Worm (Caenorhabditis elegans): ENCODE measurements around the gene cki-2.

ce11 chrII:7845571-7846236 lies 29.4 kb downstream of the cki-2 start, which contains the start of gene T09A5.4:
- no peak for TF ChIP-seq ceh-82 (tag; optimal IDR thresholded peaks at IDR 0.05)
- TF ChIP-seq nhr-25 (tag; optimal IDR thresholded peaks at IDR 0.05): no peak
- no peak for TF ChIP-seq R02D3.7 (tag; optimal IDR thresholded peaks at IDR 0.05)
- no peak for TF ChIP-seq nhr-237 (tag; optimal IDR thresholded peaks at IDR 0.05)
